Fruit fly (Drosophila melanogaster) whole organism, pupa: Measurements from ENCODE around the gene Pex12.

ENCODE experiments used
- CG10348 ChIP-seq: fragments of 200-800 bp; sonication (Bioruptor generic); IDR thresholded peaks from 2 replicates; pipeline ENCODE4 v1.3.6; 2022; ENCODE audit warnings: missing biosample characterization, missing genetic modification characterization
- CG12605 ChIP-seq: fragments of 200-800 bp; sonication (Bioruptor generic); IDR thresholded peaks from 2 replicates; pipeline ENCODE4 v1.3.6; 2022; ENCODE audit warnings: missing biosample characterization, missing genetic modification characterization
- CG13204 ChIP-seq: fragments of 200-800 bp; sonication (Bioruptor generic); optimal IDR thresholded peaks from 2 replicates; lab custom pipeline; 2018; ENCODE audit warnings: missing biosample characterization, mild to moderate bottlenecking, missing genetic modification characterization, moderate library complexity
- CG14655 ChIP-seq: fragments of 200-800 bp; sonication (Bioruptor generic); optimal IDR thresholded peaks from 3 replicates; lab custom pipeline; 2017; ENCODE audit warnings: mild to moderate bottlenecking, missing biosample characterization, missing genetic modification reagents, missing genetic modification characterization
- CG15710 ChIP-seq: fragments of 200-800 bp; sonication (Bioruptor generic); optimal IDR thresholded peaks from 2 replicates; lab custom pipeline; 2018; ENCODE audit warnings: missing biosample characterization, mild to moderate bottlenecking, missing genetic modification characterization, moderate library complexity
- CG17806 ChIP-seq: fragments of 200-800 bp; sonication (Bioruptor generic); optimal IDR thresholded peaks from 2 replicates; lab custom pipeline; 2018; ENCODE audit warnings: missing biosample characterization, mild to moderate bottlenecking, missing genetic modification characterization, moderate library complexity
- CG32121 ChIP-seq: fragments of 200-800 bp; sonication (Bioruptor generic); IDR thresholded peaks from 2 replicates; pipeline ENCODE4 v1.3.6; 2022; ENCODE audit warnings: missing biosample characterization, missing genetic modification characterization
- CG34367 ChIP-seq: fragments of 200-800 bp; sonication (Bioruptor generic); optimal IDR thresholded peaks from 2 replicates; lab custom pipeline; 2018; ENCODE audit warnings: missing biosample characterization, mild to moderate bottlenecking, missing genetic modification characterization
- CG4496 ChIP-seq: fragments of 200-800 bp; sonication (Bioruptor generic); IDR thresholded peaks from 3 replicates; pipeline ENCODE4 v1.3.6; 2022; ENCODE audit warnings: missing biosample characterization, missing genetic modification characterization
- CG8159 ChIP-seq: fragments of 200-800 bp; sonication (Bioruptor generic); optimal IDR thresholded peaks from 3 replicates; lab custom pipeline; 2018; ENCODE audit warnings: missing biosample characterization, mild to moderate bottlenecking, missing genetic modification characterization, moderate library complexity
- CG8301 ChIP-seq: fragments of 200-800 bp; sonication (Bioruptor generic); optimal IDR thresholded peaks from 2 replicates; lab custom pipeline; 2018; ENCODE audit warnings: missing biosample characterization, mild to moderate bottlenecking, missing genetic modification characterization
- CG9948 ChIP-seq: fragments of 200-800 bp; sonication (Bioruptor generic); optimal IDR thresholded peaks from 2 replicates; lab custom pipeline; 2018; ENCODE audit warnings: missing biosample characterization, mild to moderate bottlenecking, missing genetic modification characterization, moderate library complexity
- D1 ChIP-seq: fragments of 200-800 bp; sonication (Bioruptor generic); optimal IDR thresholded peaks from 2 replicates; lab custom pipeline; 2018; ENCODE audit warnings: missing biosample characterization, mild to moderate bottlenecking, missing genetic modification characterization, moderate library complexity
- EcR ChIP-seq: fragments of 200-800 bp; sonication (Bioruptor generic); optimal IDR thresholded peaks from 3 replicates; lab custom pipeline; 2019; ENCODE audit warnings: missing biosample characterization, missing genetic modification characterization, mild to moderate bottlenecking, moderate library complexity, missing genetic modification reagents
- Ets98B ChIP-seq: fragments of 200-800 bp; sonication (Bioruptor generic); IDR thresholded peaks from 2 replicates; pipeline ENCODE4 v1.3.6; 2022; ENCODE audit warnings: missing biosample characterization, missing genetic modification characterization
- Pif1A ChIP-seq: fragments of 200-800 bp; sonication (Bioruptor generic); optimal IDR thresholded peaks from 3 replicates; lab custom pipeline; 2016; ENCODE audit warnings: missing biosample characterization, missing genetic modification characterization
- Pif1B ChIP-seq: fragments of 200-800 bp; sonication (Bioruptor generic); optimal IDR thresholded peaks from 3 replicates; lab custom pipeline; 2016; ENCODE audit warnings: missing biosample characterization, missing genetic modification characterization
- Snoo ChIP-seq: fragments of 200-800 bp; sonication (Bioruptor generic); optimal IDR thresholded peaks from 3 replicates; lab custom pipeline; 2017; ENCODE audit warnings: missing biosample characterization, mild to moderate bottlenecking, missing genetic modification characterization, inconsistent platforms
- fd96Ca ChIP-seq: fragments of 200-800 bp; sonication (Bioruptor generic); IDR thresholded peaks from 3 replicates; pipeline ENCODE4 v1.3.6; 2022; ENCODE audit warnings: missing biosample characterization, missing genetic modification characterization
- gl ChIP-seq: fragments of 200-800 bp; sonication (Bioruptor generic); optimal IDR thresholded peaks from 2 replicates; lab custom pipeline; 2018; ENCODE audit warnings: missing biosample characterization, mild to moderate bottlenecking, missing genetic modification characterization
- rn ChIP-seq: fragments of 200-800 bp; sonication (Bioruptor generic); IDR thresholded peaks from 2 replicates; pipeline ENCODE4 v1.3.6; 2022; ENCODE audit warnings: missing biosample characterization, missing genetic modification characterization

The Pex12 gene

dm6 chr2L:849787-850512 is 34.2 kb downstream of the Pex12 start:
- no peak for TF ChIP-seq CG34367
- no peak for TF ChIP-seq CG8301 (tag; lab: Kevin White, UChicago)
- no peak for TF ChIP-seq D1 (tag; lab: Kevin White, UChicago)
- peak; percentile 68 for TF ChIP-seq CG13204 (GFP tag; lab: Kevin White, UChicago)
- TF ChIP-seq Snoo (tag; lab: Kevin White, UChicago), result no peak
- TF ChIP-seq CG12605 (GFP tag; lab: Robert Waterston, UW), result no peak

- TF ChIP-seq EcR (GFP tag; lab: Kevin White, UChicago) (peak; percentile 53), CG8159 (tag; lab: Kevin White, UChicago) (peak; percentile 7), CG13204 (GFP tag; lab: Kevin White, UChicago) (peak; percentile 48), CG4496 (GFP tag; lab: Robert Waterston, UW) (peak; percentile 74), CG15710 (tag; lab: Kevin White, UChicago) (peak; percentile 7), CG9948 (tag; lab: Kevin White, UChicago) (no peak), D1 (tag; lab: Kevin White, UChicago) (no peak), CG8301 (tag; lab: Kevin White, UChicago) (no peak), Ets98B (GFP tag; lab: Robert Waterston, UW) (peak; percentile 64; the same call in 1 of the 2 replicates), CG12605 (GFP tag; lab: Robert Waterston, UW) (peak; percentile 77), CG34367 (no peak), CG32121 (GFP tag; lab: Robert Waterston, UW) (peak; percentile 16; the same call in 1 of the 2 replicates), Snoo (tag; lab: Kevin White, UChicago) (peak; percentile 14), Pif1B (GFP tag; lab: Kevin White, UChicago) (no peak), Pif1A (no peak), fd96Ca (GFP tag; lab: Robert Waterston, UW) (no peak; the same call in 2 of the 3 replicates), CG14655 (GFP tag; lab: Kevin White, UChicago) (no peak), CG10348 (GFP tag; lab: Robert Waterston, UW) (no peak), gl (tag; lab: Kevin White, UChicago) (peak; percentile 13), CG17806 (tag; lab: Kevin White, UChicago) (no peak), rn (GFP tag; lab: Robert Waterston, UW) (no peak)
- TF ChIP-seq, all 21 proteins: peak for 10
These were observed 35.0 kb downstream of the Pex12 start, which contains the start of gene drongo for dm6 chr2L:850727-851257. TSS of gene drongo (minus strand) at chr2L:851071.

- TF ChIP-seq CG13204 (GFP tag; lab: Kevin White, UChicago), result no peak
- peak; percentile 28 for TF ChIP-seq CG8301 (tag; lab: Kevin White, UChicago)
- TF ChIP-seq gl (tag; lab: Kevin White, UChicago), result peak; percentile 8
- TF ChIP-seq CG4496 (GFP tag; lab: Robert Waterston, UW), result peak; percentile 76
- peak; percentile 53 for TF ChIP-seq Ets98B (GFP tag; lab: Robert Waterston, UW)
- TF ChIP-seq D1 (tag; lab: Kevin White, UChicago), result no peak
- peak; percentile 60 for TF ChIP-seq EcR (GFP tag; lab: Kevin White, UChicago)
- TF ChIP-seq CG15710 (tag; lab: Kevin White, UChicago), result peak; percentile 28
- TF ChIP-seq CG9948 (tag; lab: Kevin White, UChicago), result no peak
- no peak for TF ChIP-seq CG14655 (GFP tag; lab: Kevin White, UChicago)
- TF ChIP-seq Pif1B (GFP tag; lab: Kevin White, UChicago), result no peak
- TF ChIP-seq CG8159 (tag; lab: Kevin White, UChicago), result peak; percentile 4
- TF ChIP-seq CG12605 (GFP tag; lab: Robert Waterston, UW), result peak; percentile 49
- peak; percentile 59; the same call in 1 of the 2 replicates for TF ChIP-seq CG32121 (GFP tag; lab: Robert Waterston, UW)
- no peak for TF ChIP-seq CG34367
- TF ChIP-seq CG17806 (tag; lab: Kevin White, UChicago), result peak; percentile 7
- TF ChIP-seq CG10348 (GFP tag; lab: Robert Waterston, UW), result no peak
- no peak for TF ChIP-seq Pif1A
- TF ChIP-seq Snoo (tag; lab: Kevin White, UChicago), result peak; percentile 46
- TF ChIP-seq fd96Ca (GFP tag; lab: Robert Waterston, UW), result peak; percentile 53; the same call in 1 of the 3 replicates
- no peak for TF ChIP-seq rn (GFP tag; lab: Robert Waterston, UW)
- TF ChIP-seq, all 21 proteins: peak for 12
These were observed 36.9 kb downstream of the Pex12 start, which contains the start of the genes CG4291 and kraken for dm6 chr2L:852647-853111. TSS of gene CG4291 (minus strand) at chr2L:852730. TSS of gene kraken (plus strand) at chr2L:852768.

- TF ChIP-seq CG9948 (tag; lab: Kevin White, UChicago), result peak; percentile 29
- peak; percentile 33; the same call in 1 of the 2 replicates for TF ChIP-seq CG32121 (GFP tag; lab: Robert Waterston, UW)
- peak; percentile 43 for TF ChIP-seq CG17806 (tag; lab: Kevin White, UChicago)
- no peak for TF ChIP-seq Snoo (tag; lab: Kevin White, UChicago)
- peak; percentile 16 for TF ChIP-seq CG8301 (tag; lab: Kevin White, UChicago)
- TF ChIP-seq gl (tag; lab: Kevin White, UChicago), result no peak
- TF ChIP-seq CG4496 (GFP tag; lab: Robert Waterston, UW), result peak; percentile 81
- peak; percentile 45 for TF ChIP-seq CG15710 (tag; lab: Kevin White, UChicago)
- peak; percentile 40; the same call in 1 of the 2 replicates for TF ChIP-seq rn (GFP tag; lab: Robert Waterston, UW)
- no peak for TF ChIP-seq CG10348 (GFP tag; lab: Robert Waterston, UW)
- TF ChIP-seq CG12605 (GFP tag; lab: Robert Waterston, UW), result peak; percentile 42; the same call in 1 of the 2 replicates
- TF ChIP-seq Ets98B (GFP tag; lab: Robert Waterston, UW), result peak; percentile 53
- TF ChIP-seq CG13204 (GFP tag; lab: Kevin White, UChicago), result no peak
- TF ChIP-seq CG8159 (tag; lab: Kevin White, UChicago), result peak; percentile 29
- no peak for TF ChIP-seq fd96Ca (GFP tag; lab: Robert Waterston, UW)
- TF ChIP-seq, all 21 proteins: peak for 10
These were observed 39.3 kb downstream of the Pex12 start, which contains the start of gene CG13949 for dm6 chr2L:855052-855547. TSS of gene CG13949 (plus strand) at chr2L:855337.
